Worm (Caenorhabditis elegans) whole organism, young adult: ENCODE data around the gene T12A2.21.

Experiments used
- B0336.3 ChIP-seq: fragments of 200-800 bp; sonication (Bioruptor generic); IDR thresholded peaks from 2 replicates; pipeline ENCODE4 v1.3.6; 2022; ENCODE audit warnings: missing genetic modification characterization, missing compliant biosample characterization
- C06A6.2 ChIP-seq: fragments of 200-800 bp; sonication (Bioruptor generic); conservative IDR thresholded peaks from 2 replicates; pipeline ENCODE4 v1.3.6; 2022; ENCODE audit warnings: missing genetic modification characterization, missing compliant biosample characterization
- F39B2.1 ChIP-seq: fragments of 200-800 bp; sonication (Bioruptor generic); IDR thresholded peaks from 2 replicates; pipeline ENCODE4 v1.3.6; 2022; ENCODE audit warnings: missing genetic modification reagents, missing genetic modification characterization, missing compliant biosample characterization
- F52B5.7 ChIP-seq: sonication (generic microtip); optimal IDR thresholded peaks from 2 replicates; lab custom pipeline; 2016; ENCODE audit warnings: mild to moderate bottlenecking, missing genetic modification characterization, missing compliant biosample characterization
- K12H6.12 ChIP-seq: fragments of 200-800 bp; sonication (Bioruptor generic); optimal IDR thresholded peaks from 2 replicates; lab custom pipeline; 2018; ENCODE audit warnings: mild to moderate bottlenecking, missing genetic modification characterization, missing compliant biosample characterization
- T07F8.4 ChIP-seq: sonication (generic microtip); optimal IDR thresholded peaks from 2 replicates; lab custom pipeline; 2016; ENCODE audit warnings: mild to moderate bottlenecking, missing genetic modification characterization, moderate library complexity, missing compliant biosample characterization
- Y56A3A.18 ChIP-seq: fragments of 200-800 bp; sonication (Bioruptor generic); IDR thresholded peaks from 2 replicates; pipeline ENCODE4 v1.3.6; 2022; ENCODE audit warnings: missing genetic modification reagents, missing genetic modification characterization, missing compliant biosample characterization
- aptf-3 ChIP-seq: fragments of 200-800 bp; sonication (Bioruptor generic); IDR thresholded peaks from 2 replicates; pipeline ENCODE4 v1.3.6; 2022; ENCODE audit warnings: missing genetic modification characterization, missing compliant biosample characterization
- attf-3 ChIP-seq: fragments of 200-800 bp; sonication (Bioruptor generic); conservative IDR thresholded peaks from 2 replicates; pipeline ENCODE4 v1.3.6; 2022; ENCODE audit warnings: missing genetic modification reagents, missing genetic modification characterization, missing compliant biosample characterization
- bed-2 ChIP-seq: fragments of 200-800 bp; sonication (Bioruptor generic); IDR thresholded peaks from 2 replicates; pipeline ENCODE4 v1.3.6; 2022; ENCODE audit warnings: missing genetic modification reagents, missing genetic modification characterization, missing compliant biosample characterization
- ceh-58 ChIP-seq: fragments of 200-800 bp; sonication (Bioruptor generic); IDR thresholded peaks from 2 replicates; pipeline ENCODE4 v1.3.6; 2022; ENCODE audit warnings: missing genetic modification characterization, missing compliant biosample characterization
- chd-7 ChIP-seq: sonication (generic microtip); optimal IDR thresholded peaks from 2 replicates; lab custom pipeline; 2016; ENCODE audit warnings: mild to moderate bottlenecking, missing genetic modification characterization, moderate library complexity, missing compliant biosample characterization
- die-1 ChIP-seq: sonication (generic microtip); optimal IDR thresholded peaks from 2 replicates; lab custom pipeline; 2016; ENCODE audit warnings: missing genotype, mild to moderate bottlenecking, missing genetic modification characterization, missing compliant biosample characterization
- dox-1 ChIP-seq: fragments of 200-800 bp; sonication (Bioruptor generic); IDR thresholded peaks from 2 replicates; pipeline ENCODE4 v1.3.6; 2022; ENCODE audit warnings: missing genetic modification reagents, missing genetic modification characterization, missing compliant biosample characterization
- dpl-1 ChIP-seq: fragments of 150-350 bp; optimal IDR thresholded peaks from 2 replicates; lab custom pipeline; 2014; ENCODE audit warnings: missing biosample characterization, missing genetic modification reagents, missing genetic modification characterization
- ets-4 ChIP-seq: fragments of 200-800 bp; sonication (Bioruptor generic); optimal IDR thresholded peaks from 2 replicates; lab custom pipeline; 2018; ENCODE audit warnings: mild to moderate bottlenecking, missing genetic modification characterization, missing compliant biosample characterization
- gei-17 ChIP-seq: fragments of 200-800 bp; sonication (Bioruptor generic); optimal IDR thresholded peaks from 2 replicates; lab custom pipeline; 2018; ENCODE audit warnings: mild to moderate bottlenecking, missing genetic modification characterization, missing compliant biosample characterization
- hlh-12 ChIP-seq: sonication (generic microtip); optimal IDR thresholded peaks from 2 replicates; lab custom pipeline; 2016; ENCODE audit warnings: missing genetic modification characterization, missing compliant biosample characterization
- hmg-20 ChIP-seq: fragments of 200-800 bp; sonication (Bioruptor generic); IDR thresholded peaks from 2 replicates; pipeline ENCODE4 v1.3.6; 2022; ENCODE audit warnings: missing genetic modification reagents, missing genetic modification characterization, missing compliant biosample characterization
- hrde-1 ChIP-seq: sonication (generic microtip); optimal IDR thresholded peaks from 2 replicates; lab custom pipeline; 2016; ENCODE audit warnings: missing genetic modification characterization, mild to moderate bottlenecking, missing compliant biosample characterization, moderate library complexity, missing genotype, missing genetic modification reagents, borderline replicate concordance
- lin-40 ChIP-seq: sonication (generic microtip); optimal IDR thresholded peaks from 2 replicates; lab custom pipeline; 2016; ENCODE audit warnings: missing genetic modification characterization, mild to moderate bottlenecking, missing compliant biosample characterization, missing genotype, missing genetic modification reagents
- lin-54 ChIP-seq: fragments of 200-800 bp; sonication (Bioruptor generic); optimal IDR thresholded peaks from 2 replicates; lab custom pipeline; 2018; ENCODE audit warnings: mild to moderate bottlenecking, missing genetic modification characterization, missing compliant biosample characterization
- lsl-1 ChIP-seq: fragments of 200-800 bp; sonication (Bioruptor generic); optimal IDR thresholded peaks from 2 replicates; lab custom pipeline; 2018; ENCODE audit warnings: mild to moderate bottlenecking, missing genetic modification characterization, moderate library complexity, missing compliant biosample characterization
- madf-6 ChIP-seq: fragments of 200-800 bp; sonication (Bioruptor generic); IDR thresholded peaks from 2 replicates; pipeline ENCODE4 v1.3.6; 2022; ENCODE audit warnings: missing genetic modification reagents, missing genetic modification characterization, missing compliant biosample characterization
- madf-8 ChIP-seq: fragments of 200-800 bp; sonication (Bioruptor generic); conservative IDR thresholded peaks from 2 replicates; pipeline ENCODE4 v1.3.6; 2022; ENCODE audit warnings: missing genetic modification reagents, missing genetic modification characterization, missing compliant biosample characterization
- mes-4 ChIP-seq: sonication (generic microtip); optimal IDR thresholded peaks from 2 replicates; lab custom pipeline; 2016; ENCODE audit warnings: missing genotype, missing genetic modification characterization, missing compliant biosample characterization
- mxl-1 ChIP-seq: sonication (generic microtip); optimal IDR thresholded peaks from 2 replicates; lab custom pipeline; 2016; ENCODE audit warnings: missing genetic modification characterization, missing compliant biosample characterization
- nfya-2 ChIP-seq: fragments of 200-800 bp; sonication (Bioruptor generic); IDR thresholded peaks from 2 replicates; pipeline ENCODE4 v1.3.6; 2022; ENCODE audit warnings: missing genetic modification reagents, missing genetic modification characterization, missing compliant biosample characterization
- nhr-120 ChIP-seq: fragments of 200-800 bp; sonication (Bioruptor generic); IDR thresholded peaks from 2 replicates; pipeline ENCODE4 v1.3.6; 2022; ENCODE audit warnings: missing genetic modification characterization, missing compliant biosample characterization
- nhr-27 ChIP-seq: fragments of 200-800 bp; sonication (Bioruptor generic); optimal IDR thresholded peaks from 2 replicates; lab custom pipeline; 2018; ENCODE audit warnings: mild to moderate bottlenecking, missing genetic modification characterization, moderate library complexity, missing compliant biosample characterization
- nhr-90 ChIP-seq: sonication (generic microtip); optimal IDR thresholded peaks from 2 replicates; lab custom pipeline; 2016; ENCODE audit warnings: missing genotype, mild to moderate bottlenecking, missing genetic modification characterization, missing compliant biosample characterization
- pha-4 ChIP-seq: fragments of 150-350 bp; sonication (generic microtip); optimal IDR thresholded peaks from 2 replicates; lab custom pipeline; 2014; ENCODE audit warnings: missing biosample characterization, missing genetic modification reagents, missing genetic modification characterization
- rcor-1 ChIP-seq: fragments of 200-800 bp; sonication (Bioruptor generic); IDR thresholded peaks from 2 replicates; pipeline ENCODE4 v1.3.6; 2022; ENCODE audit warnings: missing genetic modification reagents, missing genetic modification characterization, missing compliant biosample characterization
- rec-8 ChIP-seq, 2 experiments: sonication (generic microtip); optimal IDR thresholded peaks; 2 replicates each; lab custom pipeline; 2016; ENCODE audit warnings: mild to moderate bottlenecking in 2 of 2, missing genetic modification characterization in 2 of 2, missing genetic modification reagents in 2 of 2, missing genotype in 2 of 2, missing biosample characterization in 1 of 2, missing compliant biosample characterization in 1 of 2, moderate library complexity in 1 of 2
- rpc-1 ChIP-seq, 2 experiments: fragments of 150-350 bp in 1 of 2; sonication (generic microtip) in 1 of 2; optimal IDR thresholded peaks; 2 replicates each; lab custom pipeline; 2014 to 2018; ENCODE audit warnings: missing biosample characterization in 1 of 2, missing genetic modification characterization in 1 of 2, missing genetic modification reagents in 1 of 2, missing genotype in 1 of 2
- sdz-38 ChIP-seq: sonication (generic microtip); optimal IDR thresholded peaks from 2 replicates; lab custom pipeline; 2016; ENCODE audit warnings: missing genotype, missing genetic modification characterization, missing compliant biosample characterization
- snpc-1.1 ChIP-seq: sonication (generic microtip); optimal IDR thresholded peaks from 2 replicates; lab custom pipeline; 2017; ENCODE audit warnings: missing genetic modification characterization, mild to moderate bottlenecking, missing compliant biosample characterization, antibody characterized with exemption, moderate library complexity, missing genotype, missing genetic modification reagents; ENCODE audit not compliant: insufficient read depth
- snpc-3.4 ChIP-seq: sonication (generic microtip); optimal IDR thresholded peaks from 2 replicates; lab custom pipeline; 2017; ENCODE audit warnings: missing genetic modification characterization, mild to moderate bottlenecking, missing compliant biosample characterization, antibody characterized with exemption, moderate library complexity, missing genotype, missing genetic modification reagents
- somi-1 ChIP-seq: fragments of 200-800 bp; sonication (Bioruptor generic); optimal IDR thresholded peaks from 2 replicates; lab custom pipeline; 2018; ENCODE audit warnings: mild to moderate bottlenecking, missing genetic modification characterization, missing compliant biosample characterization
- tlf-1 ChIP-seq: fragments of 200-800 bp; sonication (Bioruptor generic); optimal IDR thresholded peaks from 2 replicates; lab custom pipeline; 2018; ENCODE audit warnings: mild to moderate bottlenecking, missing genetic modification characterization, missing compliant biosample characterization
- xnd-1 ChIP-seq: sonication (generic microtip); optimal IDR thresholded peaks from 2 replicates; lab custom pipeline; 2016; ENCODE audit warnings: missing genotype, missing genetic modification reagents, missing genetic modification characterization, missing compliant biosample characterization
- ztf-22 ChIP-seq: fragments of 200-800 bp; sonication (Bioruptor generic); optimal IDR thresholded peaks from 2 replicates; lab custom pipeline; 2018; ENCODE audit warnings: mild to moderate bottlenecking, missing genetic modification characterization, moderate library complexity, missing compliant biosample characterization
- ztf-6 ChIP-seq: fragments of 200-800 bp; sonication (Bioruptor generic); IDR thresholded peaks from 2 replicates; pipeline ENCODE4 v1.3.6; 2022; ENCODE audit warnings: missing genetic modification reagents, missing genetic modification characterization, missing compliant biosample characterization

Gene T12A2.21

DNA sequence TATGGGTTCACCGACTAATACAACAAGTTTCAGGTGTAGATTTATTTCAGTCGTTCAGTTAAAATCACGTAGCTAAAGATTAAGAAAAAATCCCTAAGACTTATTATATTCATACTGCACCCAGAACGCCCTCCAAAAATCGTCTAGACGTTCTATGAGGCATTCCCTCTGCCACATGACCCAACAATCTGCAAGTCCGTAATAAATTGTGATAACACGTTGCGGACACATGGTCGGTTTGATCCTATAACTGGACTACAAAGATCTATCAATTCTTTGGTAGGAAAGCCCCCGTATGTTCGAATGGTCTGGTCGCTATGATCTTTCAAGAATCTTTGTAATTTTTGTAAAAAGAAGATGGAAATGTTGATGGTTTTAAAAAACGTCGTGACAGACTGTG, 20.6 kb downstream of the T12A2.21 start:
- no peak for TF ChIP-seq rpc-1 (optimal IDR thresholded peaks at IDR 0.05; lab: Kevin White, UChicago)
- no peak for TF ChIP-seq rpc-1 (tag; optimal IDR thresholded peaks at IDR 0.05; lab: Kevin White, UChicago)
- no peak for TF ChIP-seq ceh-58 (GFP tag; lab: Robert Waterston, UW)
- TF ChIP-seq lin-40 (tag; lab: Kevin White, UChicago): no peak
- TF ChIP-seq aptf-3: no peak
- TF ChIP-seq gei-17: no peak
- TF ChIP-seq F52B5.7: no peak
- TF ChIP-seq somi-1: no peak
- no peak for TF ChIP-seq K12H6.12 (tag; lab: Kevin White, UChicago)
- no peak for TF ChIP-seq F39B2.1
- no peak for TF ChIP-seq mes-4 (tag; lab: Kevin White, UChicago)
- TF ChIP-seq lin-54 (GFP tag; lab: Kevin White, UChicago): no peak
- TF ChIP-seq hmg-20 (GFP tag; lab: Robert Waterston, UW): no peak
- TF ChIP-seq snpc-3.4: no peak
- TF ChIP-seq B0336.3 (GFP tag; lab: Robert Waterston, UW): no peak
- no peak for TF ChIP-seq rec-8 (tag; optimal IDR thresholded peaks at IDR 0.05; lab: Kevin White, UChicago)
- no peak for TF ChIP-seq madf-6 (GFP tag; lab: Robert Waterston, UW)
- no peak for TF ChIP-seq attf-3 (GFP tag; lab: Robert Waterston, UW)
- no peak for TF ChIP-seq dpl-1
- no peak for TF ChIP-seq tlf-1
- TF ChIP-seq xnd-1 (tag; lab: Kevin White, UChicago): no peak
- TF ChIP-seq, all 124 proteins: peak for 0

DNA sequence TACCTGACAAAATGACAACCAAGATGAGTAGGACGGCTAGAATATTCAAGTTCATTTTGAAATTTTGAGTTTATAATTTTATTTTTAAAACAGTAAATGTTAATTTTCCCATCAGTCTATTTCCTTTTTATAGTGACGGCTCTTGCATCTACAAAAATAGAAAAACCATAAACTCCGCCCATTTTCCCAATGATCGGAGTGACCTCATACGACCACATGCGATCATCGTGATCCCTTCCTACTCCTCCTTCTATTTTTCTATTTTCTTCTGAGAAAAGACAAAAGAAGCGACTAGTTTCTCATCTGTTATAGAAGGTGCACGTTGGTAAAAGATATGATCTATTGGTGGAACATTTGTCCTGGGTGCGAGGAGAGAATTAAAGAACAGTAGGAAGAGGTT, 21.1 kb downstream of the T12A2.21 start, which contains the start of gene C23G10.11:
Gene C23G10.11, minus strand, starts transcription at position 101 of the 400 bp plus-strand sequence.
- TF ChIP-seq rcor-1 (GFP tag; lab: Robert Waterston, UW): no peak
- TF ChIP-seq C06A6.2 (GFP tag; lab: Robert Waterston, UW): no peak
- TF ChIP-seq dox-1 (GFP tag; lab: Robert Waterston, UW): no peak
- TF ChIP-seq T07F8.4 (tag; lab: Kevin White, UChicago): no peak
- TF ChIP-seq pha-4 (tag; lab: Kevin White, UChicago): no peak
- TF ChIP-seq, all 124 proteins: peak for 0

- no peak for TF ChIP-seq mxl-1 (tag; lab: Kevin White, UChicago)
- no peak for TF ChIP-seq snpc-1.1 (tag; lab: Kevin White, UChicago)
- no peak for TF ChIP-seq chd-7 (tag; lab: Kevin White, UChicago)
- no peak for TF ChIP-seq die-1 (tag; lab: Kevin White, UChicago)
- no peak for TF ChIP-seq T07F8.4 (tag; lab: Kevin White, UChicago)
- TF ChIP-seq hlh-12 (tag; lab: Kevin White, UChicago): no peak
- no peak for TF ChIP-seq nhr-27 (tag; lab: Kevin White, UChicago)
- TF ChIP-seq, all 124 proteins: peak for 0
Observed at ce11 chrIII:6213915-6214314, 22.6 kb downstream of the T12A2.21 start, which contains the start of gene C23G10.10. C23G10.10 (minus strand) TSS chrIII:6214015.

DNA sequence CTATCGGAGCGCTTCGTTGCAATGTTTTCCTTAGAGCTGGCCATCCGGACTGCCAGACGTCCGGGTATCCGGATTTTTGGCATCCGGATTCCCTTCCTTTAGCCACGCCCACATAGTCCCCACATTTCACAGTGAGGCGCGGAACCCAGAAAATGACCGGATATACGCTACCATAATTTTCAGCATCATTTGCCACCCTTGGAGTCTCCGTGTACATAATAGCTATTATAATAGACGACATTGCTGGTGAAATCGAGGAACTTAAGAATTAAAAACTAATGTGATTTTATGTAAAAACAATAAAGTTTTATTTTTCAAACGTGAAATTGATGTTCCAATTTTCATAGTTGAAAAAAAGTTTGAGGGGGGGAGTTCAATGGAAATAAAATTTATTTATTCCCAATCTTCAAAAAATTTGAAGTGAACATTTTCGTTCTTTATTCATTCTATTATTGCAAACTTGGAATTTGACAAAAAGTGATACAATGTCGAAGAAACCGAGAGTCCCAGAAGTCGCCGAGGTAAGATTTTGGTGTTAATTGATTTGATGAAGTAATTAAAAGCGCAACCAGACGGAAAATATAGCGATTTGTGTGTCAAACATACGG, 26.2 kb downstream of the T12A2.21 start:
- TF ChIP-seq nhr-120 (GFP tag; lab: Robert Waterston, UW): no peak
- no peak for TF ChIP-seq pha-4 (tag; lab: Kevin White, UChicago)
- TF ChIP-seq ztf-6 (GFP tag; lab: Robert Waterston, UW): no peak
- peak; percentile 12 for TF ChIP-seq lin-54 (GFP tag; lab: Kevin White, UChicago)
- no peak for TF ChIP-seq ets-4 (GFP tag; lab: Kevin White, UChicago)
- TF ChIP-seq mes-4 (tag; lab: Kevin White, UChicago): no peak
- TF ChIP-seq ztf-22 (GFP tag; lab: Kevin White, UChicago): no peak
- no peak for TF ChIP-seq bed-2 (GFP tag; lab: Robert Waterston, UW)
- TF ChIP-seq sdz-38 (tag; lab: Kevin White, UChicago): no peak
- TF ChIP-seq Y56A3A.18 (GFP tag; lab: Robert Waterston, UW): no peak
- 0 out of 2 replicates have a peak, but pooled peaks have one; percentile 36 for TF ChIP-seq nfya-2 (GFP tag; lab: Robert Waterston, UW)
- no peak for TF ChIP-seq somi-1
- TF ChIP-seq die-1 (tag; lab: Kevin White, UChicago): no peak
- no peak for TF ChIP-seq madf-8 (GFP tag; lab: Robert Waterston, UW)
- peak; percentile 62 for TF ChIP-seq lsl-1 (GFP tag; lab: Kevin White, UChicago)
- TF ChIP-seq attf-3 (GFP tag; lab: Robert Waterston, UW): no peak
- TF ChIP-seq nhr-90 (tag; lab: Kevin White, UChicago): no peak
- no peak for TF ChIP-seq C06A6.2 (GFP tag; lab: Robert Waterston, UW)
- TF ChIP-seq hrde-1 (tag; lab: Kevin White, UChicago): peak; percentile 85
